Worm (Caenorhabditis elegans) whole organism, early embryonic: ENCODE data around the gene rpl-36.

Experiments
- F13C5.2 ChIP-seq: sonication (generic microtip); optimal IDR thresholded peaks from 2 replicates; lab custom pipeline; 2017; ENCODE audit warnings: mild to moderate bottlenecking, missing genetic modification characterization, inconsistent platforms, missing compliant biosample characterization
- ama-1 ChIP-seq: fragments of 150-350 bp; optimal IDR thresholded peaks from 2 replicates; lab custom pipeline; 2014
- ets-7 ChIP-seq: sonication (generic microtip); optimal IDR thresholded peaks from 2 replicates; lab custom pipeline; 2016; ENCODE audit warnings: missing genotype, missing genetic modification characterization, missing compliant biosample characterization
- flt-1 ChIP-seq: fragments of 200-800 bp; sonication (Bioruptor generic); IDR thresholded peaks from 2 replicates; pipeline ENCODE4 v1.3.6; 2022; ENCODE audit warnings: missing genetic modification characterization, missing compliant biosample characterization

DNA sequence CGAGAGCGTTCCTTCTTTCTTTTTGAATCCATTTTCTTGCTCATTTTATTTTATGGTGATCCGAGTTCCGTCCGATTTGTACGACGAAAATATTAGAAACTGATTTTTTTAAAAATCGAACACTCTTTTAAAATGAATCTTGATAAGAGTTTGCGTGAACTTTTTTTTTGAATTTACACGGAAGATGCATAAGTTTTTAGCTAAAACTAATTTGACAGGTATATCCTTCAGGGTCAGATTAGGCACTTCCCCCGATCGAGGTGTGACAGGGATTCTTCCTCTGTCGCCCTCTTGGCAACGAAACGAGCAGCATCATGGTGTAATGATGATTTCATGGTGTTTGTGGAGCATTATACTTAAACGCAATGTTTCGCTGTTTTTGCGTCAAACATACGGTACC is 15.3 kb downstream of the rpl-36 start, which contains the start of gene F37C12.18:
- TF ChIP-seq F13C5.2 (tag; lab: Kevin White, UChicago) = no peak
- TF ChIP-seq ama-1 (lab: Kevin White, UChicago) = no peak
- no peak for TF ChIP-seq ets-7 (tag; lab: Kevin White, UChicago)
- no peak for TF ChIP-seq flt-1
